Fruit fly (Drosophila melanogaster): ENCODE data around the gene corn.

DNA sequence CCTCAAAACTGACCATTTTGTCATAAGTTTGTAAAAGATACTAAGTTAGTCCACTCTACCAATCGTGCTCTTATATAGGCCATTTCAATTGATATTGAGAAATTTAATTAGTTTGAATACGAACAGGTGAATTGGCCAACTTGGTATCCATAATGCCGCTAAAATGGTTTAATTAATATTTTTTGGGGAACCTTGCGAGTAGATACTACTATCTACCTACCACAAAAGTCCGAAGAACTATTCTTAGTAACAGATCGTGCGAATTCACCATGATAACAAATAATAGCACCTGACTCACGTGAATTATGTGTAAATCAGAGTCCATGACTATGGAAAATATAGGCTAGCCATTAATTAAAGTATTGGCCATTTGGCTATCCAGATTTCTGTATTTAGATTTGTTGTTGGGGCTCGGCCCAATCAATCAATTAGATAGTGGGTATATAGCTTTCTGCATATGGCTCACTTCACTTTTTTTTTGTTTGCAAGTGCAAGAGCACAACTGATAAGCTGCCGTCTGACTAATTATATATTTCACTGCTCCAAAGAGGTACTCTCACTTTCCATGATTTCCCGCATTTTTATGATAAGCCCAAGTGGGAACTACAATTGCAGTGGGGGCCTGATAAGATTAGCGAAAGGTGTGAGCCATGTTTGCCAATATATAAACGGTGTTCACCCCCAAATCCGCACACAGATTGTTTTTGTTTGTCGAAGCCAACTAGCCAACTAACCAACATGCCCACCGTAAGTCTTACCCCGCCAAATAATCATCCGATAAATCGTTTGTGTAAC, 28.5 kb downstream of the corn start, which contains the start of the genes Acbp4 and Acbp6:
- TF ChIP-seq tj (GFP tag; optimal IDR thresholded peaks at IDR 0.05): no peak
- no peak for TF ChIP-seq CG11617 (GFP tag; optimal IDR thresholded peaks at IDR 0.05)
- TF ChIP-seq pad (GFP tag; optimal IDR thresholded peaks at IDR 0.05): no peak
- no peak for TF ChIP-seq Crg-1 (GFP tag; optimal IDR thresholded peaks at IDR 0.05)

Measured in whole organism, adult.